Worm (Caenorhabditis elegans) whole organism, L2 larva: Measurements from ENCODE around the gene C46E10.3.

Experiments used
- C34F6.9 ChIP-seq: fragments of 150-350 bp; optimal IDR thresholded peaks from 2 replicates; lab custom pipeline; 2014; ENCODE audit warnings: missing biosample characterization, missing genetic modification characterization
- R02D3.7 ChIP-seq: fragments of 150-350 bp; optimal IDR thresholded peaks from 2 replicates; lab custom pipeline; 2014; ENCODE audit warnings: missing biosample characterization, missing genetic modification characterization
- ZK546.5 ChIP-seq: sonication (generic microtip); optimal IDR thresholded peaks from 2 replicates; lab custom pipeline; 2017; ENCODE audit warnings: missing biosample characterization, missing genetic modification characterization
- alr-1 ChIP-seq: fragments of 150-350 bp; optimal IDR thresholded peaks from 2 replicates; lab custom pipeline; 2014; ENCODE audit warnings: missing biosample characterization, missing genetic modification characterization
- aly-2 ChIP-seq: fragments of 150-350 bp; optimal IDR thresholded peaks from 2 replicates; lab custom pipeline; 2014; ENCODE audit warnings: missing biosample characterization, missing genetic modification characterization
- ama-1 ChIP-seq: fragments of 150-350 bp; optimal IDR thresholded peaks from 2 replicates; lab custom pipeline; 2018; ENCODE audit warnings: inconsistent platforms
- blmp-1 ChIP-seq: sonication (generic microtip); optimal IDR thresholded peaks from 2 replicates; lab custom pipeline; 2017; ENCODE audit warnings: missing genetic modification characterization, mild to moderate bottlenecking, missing compliant biosample characterization, antibody characterized with exemption, moderate library complexity; ENCODE audit not compliant: insufficient read depth
- ceh-16 ChIP-seq: fragments of 150-350 bp; optimal IDR thresholded peaks from 2 replicates; lab custom pipeline; 2014; ENCODE audit warnings: missing biosample characterization, missing genetic modification characterization
- ceh-82 ChIP-seq: fragments of 150-350 bp; optimal IDR thresholded peaks from 2 replicates; lab custom pipeline; 2014; ENCODE audit warnings: missing biosample characterization, missing genetic modification characterization
- crh-2 ChIP-seq: sonication (generic microtip); optimal IDR thresholded peaks from 2 replicates; lab custom pipeline; 2017; ENCODE audit warnings: missing biosample characterization, missing genetic modification characterization
- elt-3 ChIP-seq: sonication (generic microtip); optimal IDR thresholded peaks from 2 replicates; lab custom pipeline; 2017; ENCODE audit warnings: missing biosample characterization, missing genetic modification characterization
- fos-1 ChIP-seq: fragments of 150-350 bp; optimal IDR thresholded peaks from 2 replicates; lab custom pipeline; 2014; ENCODE audit warnings: missing biosample characterization, missing genetic modification characterization
- lin-11 ChIP-seq: fragments of 150-350 bp; sonication (generic microtip); optimal IDR thresholded peaks from 2 replicates; lab custom pipeline; 2014; ENCODE audit warnings: missing biosample characterization, missing genetic modification characterization, inconsistent platforms, mixed read lengths
- lin-13 ChIP-seq: fragments of 150-350 bp; optimal IDR thresholded peaks from 2 replicates; lab custom pipeline; 2014; ENCODE audit warnings: missing biosample characterization, missing genetic modification reagents, missing genetic modification characterization
- lin-39 ChIP-seq: fragments of 150-350 bp; optimal IDR thresholded peaks from 2 replicates; lab custom pipeline; 2014; ENCODE audit warnings: missing biosample characterization, missing genetic modification reagents, missing genetic modification characterization
- lsy-2 ChIP-seq, 2 experiments: fragments of 150-350 bp in 1 of 2; sonication (generic microtip) in 1 of 2; optimal IDR thresholded peaks; 2 replicates each; lab custom pipeline; 2014 to 2017; ENCODE audit warnings: missing biosample characterization in 2 of 2, missing genetic modification characterization in 2 of 2
- mbf-1 ChIP-seq: sonication (generic microtip); optimal IDR thresholded peaks from 2 replicates; lab custom pipeline; 2017; ENCODE audit warnings: missing biosample characterization, missing genetic modification characterization
- nhr-11 ChIP-seq: fragments of 150-350 bp; optimal IDR thresholded peaks from 2 replicates; lab custom pipeline; 2014; ENCODE audit warnings: missing biosample characterization, missing genetic modification characterization
- nhr-129 ChIP-seq: fragments of 150-350 bp; optimal IDR thresholded peaks from 2 replicates; lab custom pipeline; 2014; ENCODE audit warnings: missing biosample characterization, missing genetic modification characterization
- nhr-21 ChIP-seq: fragments of 150-350 bp; optimal IDR thresholded peaks from 2 replicates; lab custom pipeline; 2014; ENCODE audit warnings: missing biosample characterization, missing genetic modification characterization
- nhr-23 ChIP-seq: fragments of 150-350 bp; optimal IDR thresholded peaks from 2 replicates; lab custom pipeline; 2014; ENCODE audit warnings: missing biosample characterization, missing genetic modification reagents, missing genetic modification characterization
- nhr-237 ChIP-seq: fragments of 150-350 bp; optimal IDR thresholded peaks from 2 replicates; lab custom pipeline; 2014; ENCODE audit warnings: missing biosample characterization, missing genetic modification characterization
- nhr-25 ChIP-seq: fragments of 150-350 bp; sonication (generic microtip); optimal IDR thresholded peaks from 3 replicates; lab custom pipeline; 2014; ENCODE audit warnings: missing biosample characterization, missing genetic modification characterization
- nhr-77 ChIP-seq: fragments of 150-350 bp; optimal IDR thresholded peaks from 2 replicates; lab custom pipeline; 2014; ENCODE audit warnings: missing biosample characterization, missing genetic modification characterization
- peb-1 ChIP-seq: fragments of 150-350 bp; optimal IDR thresholded peaks from 2 replicates; lab custom pipeline; 2014; ENCODE audit warnings: missing biosample characterization, missing genetic modification characterization
- sem-4 ChIP-seq: fragments of 150-350 bp; optimal IDR thresholded peaks from 2 replicates; lab custom pipeline; 2014; ENCODE audit warnings: missing biosample characterization, missing genetic modification reagents, missing genetic modification characterization
- skn-1 ChIP-seq: sonication (generic microtip); optimal IDR thresholded peaks from 2 replicates; lab custom pipeline; 2017; ENCODE audit warnings: missing biosample characterization, missing genetic modification characterization
- sma-3 ChIP-seq: sonication (generic microtip); optimal IDR thresholded peaks from 2 replicates; lab custom pipeline; 2016; ENCODE audit warnings: missing genetic modification reagents, missing genetic modification characterization, missing compliant biosample characterization
- sma-9 ChIP-seq, 2 experiments: fragments of 150-350 bp in 1 of 2; sonication (generic microtip) in 1 of 2; optimal IDR thresholded peaks; 2 replicates each; lab custom pipeline; 2014 to 2016; ENCODE audit warnings: missing genetic modification characterization in 2 of 2, mild to moderate bottlenecking in 1 of 2, missing biosample characterization in 1 of 2, missing compliant biosample characterization in 1 of 2, missing genetic modification reagents in 1 of 2, moderate library complexity in 1 of 2
- snpc-4 ChIP-seq: fragments of 150-350 bp; optimal IDR thresholded peaks from 2 replicates; lab custom pipeline; 2014; ENCODE audit warnings: missing biosample characterization, missing genetic modification characterization
- ztf-1 ChIP-seq: fragments of 200-800 bp; sonication (Bioruptor generic); conservative IDR thresholded peaks from 2 replicates; pipeline ENCODE4 v1.3.6; 2022; ENCODE audit warnings: missing genetic modification characterization, missing compliant biosample characterization
- ztf-11 ChIP-seq: sonication (generic microtip); optimal IDR thresholded peaks from 2 replicates; lab custom pipeline; 2017; ENCODE audit warnings: missing biosample characterization, missing genetic modification characterization
- ztf-4 ChIP-seq: fragments of 150-350 bp; optimal IDR thresholded peaks from 2 replicates; lab custom pipeline; 2014; ENCODE audit warnings: missing biosample characterization, missing genetic modification characterization

C46E10.3 gene

ce11 chrII:3690646-3691045 is 30.5 kb upstream of the C46E10.3 start, which contains the start of gene srx-101:
Gene srx-101, minus strand, starts transcription at chrII:3690746.
- TF ChIP-seq ztf-11 (tag; lab: Kevin White, UChicago) (no peak), lsy-2 (tag; optimal IDR thresholded peaks at IDR 0.05; lab: Kevin White, UChicago) (no peak), lin-13 (GFP tag; lab: Kevin White, UChicago) (no peak), ztf-4 (tag; lab: Kevin White, UChicago) (no peak), lin-11 (no peak), peb-1 (tag; lab: Kevin White, UChicago) (no peak), mbf-1 (no peak), ZK546.5 (tag; lab: Kevin White, UChicago) (no peak), crh-2 (no peak)
- TF ChIP-seq, all 48 proteins: peak for 0

ce11 chrII:3694664-3695063 is 26.5 kb upstream of the C46E10.3 start, which contains the start of gene srx-102:
Gene srx-102, minus strand, starts transcription at chrII:3694764.
- TF ChIP-seq nhr-77 (tag; lab: Kevin White, UChicago) = no peak
- no peak for TF ChIP-seq skn-1 (tag; lab: Kevin White, UChicago)
- TF ChIP-seq nhr-129 (tag; lab: Kevin White, UChicago) = no peak
- TF ChIP-seq sma-9 (GFP tag; optimal IDR thresholded peaks at IDR 0.05; lab: Kevin White, UChicago) = no peak
- TF ChIP-seq sma-9 (tag; optimal IDR thresholded peaks at IDR 0.05; lab: Kevin White, UChicago) = no peak
- TF ChIP-seq lin-13 (GFP tag; lab: Kevin White, UChicago) = no peak
- TF ChIP-seq blmp-1 (tag; lab: Kevin White, UChicago) = no peak
- TF ChIP-seq ZK546.5 (tag; lab: Kevin White, UChicago) = no peak
- no peak for TF ChIP-seq nhr-237 (tag; lab: Kevin White, UChicago)
- no peak for TF ChIP-seq peb-1 (tag; lab: Kevin White, UChicago)
- no peak for TF ChIP-seq ztf-11 (tag; lab: Kevin White, UChicago)
- no peak for TF ChIP-seq mbf-1
- TF ChIP-seq crh-2 = no peak
- TF ChIP-seq lsy-2 (tag; optimal IDR thresholded peaks at IDR 0.05; lab: Kevin White, UChicago) = no peak

ce11 chrII:3699591-3699990 is 21.5 kb upstream of the C46E10.3 start, which contains the start of gene srx-104:
Gene srx-104, minus strand, starts transcription at chrII:3699691.
- TF ChIP-seq alr-1 (tag; lab: Kevin White, UChicago) (no peak), nhr-25 (tag; lab: Kevin White, UChicago) (no peak), sma-3 (GFP tag; lab: Kevin White, UChicago) (no peak)

- no peak for TF ChIP-seq sem-4 (tag; lab: Kevin White, UChicago)
Measured at ce11 chrII:3701305-3701704, 19.8 kb upstream of the C46E10.3 start, which contains the start of gene srx-105. Gene srx-105, minus strand, starts transcription at chrII:3701405.

- no peak for TF ChIP-seq ceh-16 (tag; lab: Kevin White, UChicago)
- TF ChIP-seq lin-13 (GFP tag; lab: Kevin White, UChicago) = no peak
- TF ChIP-seq elt-3 (tag; lab: Kevin White, UChicago) = no peak
- no peak for TF ChIP-seq nhr-129 (tag; lab: Kevin White, UChicago)
- no peak for TF ChIP-seq lsy-2 (tag; optimal IDR thresholded peaks at IDR 0.05; lab: Kevin White, UChicago)
- no peak for TF ChIP-seq crh-2
- TF ChIP-seq peb-1 (tag; lab: Kevin White, UChicago) = no peak
- no peak for TF ChIP-seq blmp-1 (tag; lab: Kevin White, UChicago)
- no peak for TF ChIP-seq ztf-1 (GFP tag; lab: Robert Waterston, UW)
- no peak for TF ChIP-seq ZK546.5 (tag; lab: Kevin White, UChicago)
- no peak for TF ChIP-seq ceh-82 (tag; lab: Kevin White, UChicago)
- no peak for TF ChIP-seq fos-1 (tag; lab: Kevin White, UChicago)
- TF ChIP-seq nhr-11 (tag; lab: Kevin White, UChicago) = no peak
- no peak for TF ChIP-seq C34F6.9 (tag; lab: Kevin White, UChicago)
- TF ChIP-seq, all 48 proteins: peak for 0
Measured at ce11 chrII:3705320-3705719, 15.8 kb upstream of the C46E10.3 start, which contains the start of gene srx-108. Gene srx-108, plus strand, starts transcription at chrII:3705620.

ce11 chrII:3709255-3709654 is 11.9 kb upstream of the C46E10.3 start, which contains the start of gene srx-110:
Gene srx-110, plus strand, starts transcription at chrII:3709555.
- TF ChIP-seq sma-9 (GFP tag; optimal IDR thresholded peaks at IDR 0.05; lab: Kevin White, UChicago) (no peak), sma-9 (tag; optimal IDR thresholded peaks at IDR 0.05; lab: Kevin White, UChicago) (no peak), lin-11 (no peak), skn-1 (tag; lab: Kevin White, UChicago) (no peak), nhr-21 (tag; lab: Kevin White, UChicago) (no peak), mbf-1 (no peak), R02D3.7 (tag; lab: Kevin White, UChicago) (no peak), snpc-4 (tag; lab: Kevin White, UChicago) (no peak), aly-2 (no peak), ceh-16 (tag; lab: Kevin White, UChicago) (no peak), peb-1 (tag; lab: Kevin White, UChicago) (no peak), nhr-77 (tag; lab: Kevin White, UChicago) (no peak), blmp-1 (tag; lab: Kevin White, UChicago) (no peak), lin-39 (no peak), lsy-2 (tag; optimal IDR thresholded peaks at IDR 0.05; lab: Kevin White, UChicago) (no peak), C34F6.9 (tag; lab: Kevin White, UChicago) (no peak), nhr-23 (tag; lab: Kevin White, UChicago) (no peak), ama-1 (no peak)
